Worm (Caenorhabditis elegans) whole organism, early embryonic: ENCODE results near the gene C49F8.14.

Experiments used
- aly-1 ChIP-seq: sonication (generic microtip); optimal IDR thresholded peaks from 2 replicates; lab custom pipeline; 2016; ENCODE audit warnings: missing genetic modification characterization, missing compliant biosample characterization
- ama-1 ChIP-seq: fragments of 150-350 bp; optimal IDR thresholded peaks from 2 replicates; lab custom pipeline; 2014
- ets-7 ChIP-seq: sonication (generic microtip); optimal IDR thresholded peaks from 2 replicates; lab custom pipeline; 2016; ENCODE audit warnings: missing genotype, missing genetic modification characterization, missing compliant biosample characterization
- hmbx-1 ChIP-seq: sonication (generic microtip); optimal IDR thresholded peaks from 2 replicates; lab custom pipeline; 2016; ENCODE audit warnings: mild to moderate bottlenecking, missing genetic modification characterization, missing compliant biosample characterization
- hmg-4 ChIP-seq: fragments of 200-800 bp; sonication (Bioruptor generic); optimal IDR thresholded peaks from 2 replicates; lab custom pipeline; 2018; ENCODE audit warnings: mild to moderate bottlenecking, missing genetic modification characterization, missing compliant biosample characterization
- pes-1 ChIP-seq: fragments of 200-800 bp; sonication (Bioruptor generic); IDR thresholded peaks from 2 replicates; pipeline ENCODE4 v1.3.6; 2022; ENCODE audit warnings: missing genetic modification reagents, missing genetic modification characterization, missing compliant biosample characterization
- tbx-37 ChIP-seq: fragments of 200-800 bp; sonication (Bioruptor generic); conservative IDR thresholded peaks from 2 replicates; pipeline ENCODE4 v1.3.6; 2022; ENCODE audit warnings: missing genetic modification reagents, missing genetic modification characterization, missing compliant biosample characterization

DNA sequence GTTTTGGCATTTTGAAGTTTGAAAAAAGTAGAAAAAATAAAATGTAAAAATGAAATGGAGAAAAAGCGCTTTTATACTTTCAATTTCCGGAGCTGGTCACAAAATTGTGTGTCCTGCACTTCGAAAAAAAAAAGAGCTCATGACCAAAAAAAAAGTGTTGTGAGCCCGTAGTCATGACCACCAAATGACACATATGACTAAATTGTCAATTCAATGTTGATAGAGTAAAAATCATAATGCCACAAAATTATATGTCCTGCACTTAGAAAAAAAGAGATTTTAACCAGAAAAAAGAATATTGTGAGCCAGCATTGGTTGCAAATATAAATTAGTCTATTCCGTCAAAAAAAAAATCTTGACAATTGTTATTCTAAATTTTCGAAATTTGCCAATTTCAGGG, 22.5 kb upstream of the C49F8.14 start, which contains the start of gene F02C12.2:
- TF ChIP-seq hmg-4, result no peak
- TF ChIP-seq ets-7, result no peak
- no peak for TF ChIP-seq pes-1
- TF ChIP-seq ama-1, result no peak
- no peak for TF ChIP-seq aly-1 (tag; lab: Kevin White, UChicago)
- no peak for TF ChIP-seq hmbx-1 (tag; lab: Kevin White, UChicago)
- no peak for TF ChIP-seq tbx-37 (GFP tag; lab: Robert Waterston, UW)
